Worm (Caenorhabditis elegans) whole organism, mixed stage, embryonic: Measurements from ENCODE around the gene ZK688.5.

Experiments
- M03D4.4 ChIP-seq: sonication (generic microtip); optimal IDR thresholded peaks from 2 replicates; lab custom pipeline; 2017; ENCODE audit warnings: mild to moderate bottlenecking, missing genetic modification characterization, missing compliant biosample characterization
- bed-3 ChIP-seq: fragments of 200-800 bp; sonication (Bioruptor generic); optimal IDR thresholded peaks from 3 replicates; lab custom pipeline; 2018; ENCODE audit warnings: mild to moderate bottlenecking, missing genetic modification characterization, moderate library complexity, missing compliant biosample characterization
- blmp-1 ChIP-seq: fragments of 150-350 bp; optimal IDR thresholded peaks from 2 replicates; lab custom pipeline; 2014; ENCODE audit warnings: missing biosample characterization, missing genetic modification characterization
- ceh-39 ChIP-seq: fragments of 150-350 bp; optimal IDR thresholded peaks from 2 replicates; lab custom pipeline; 2014; ENCODE audit warnings: missing biosample characterization, missing genetic modification characterization
- ceh-43 ChIP-seq: fragments of 200-800 bp; sonication (Bioruptor generic); optimal IDR thresholded peaks from 2 replicates; lab custom pipeline; 2018; ENCODE audit warnings: mild to moderate bottlenecking, missing genetic modification characterization, moderate library complexity, missing compliant biosample characterization
- ceh-83 ChIP-seq: fragments of 200-800 bp; sonication (Bioruptor generic); optimal IDR thresholded peaks from 2 replicates; lab custom pipeline; 2018; ENCODE audit warnings: mild to moderate bottlenecking, missing genetic modification characterization, missing compliant biosample characterization
- elt-1 ChIP-seq: sonication (generic microtip); optimal IDR thresholded peaks from 2 replicates; lab custom pipeline; 2017; ENCODE audit warnings: missing genetic modification characterization, mild to moderate bottlenecking, missing compliant biosample characterization, antibody characterized with exemption, moderate library complexity, borderline replicate concordance; ENCODE audit not compliant: insufficient read depth
- elt-3 ChIP-seq: fragments of 150-350 bp; optimal IDR thresholded peaks from 2 replicates; lab custom pipeline; 2014; ENCODE audit warnings: missing biosample characterization, missing genetic modification characterization
- flh-1 ChIP-seq: fragments of 200-800 bp; sonication (Bioruptor generic); optimal IDR thresholded peaks from 2 replicates; lab custom pipeline; 2018; ENCODE audit warnings: mild to moderate bottlenecking, missing genetic modification characterization, moderate library complexity, missing compliant biosample characterization
- ham-2 ChIP-seq: fragments of 200-800 bp; sonication (Bioruptor generic); optimal IDR thresholded peaks from 2 replicates; lab custom pipeline; 2018; ENCODE audit warnings: mild to moderate bottlenecking, missing genetic modification characterization, missing compliant biosample characterization
- hlh-1 ChIP-seq: fragments of 150-350 bp; optimal IDR thresholded peaks from 2 replicates; lab custom pipeline; 2014; ENCODE audit warnings: missing biosample characterization, missing genetic modification reagents, missing genetic modification characterization
- lsy-2 ChIP-seq: fragments of 150-350 bp; optimal IDR thresholded peaks from 2 replicates; lab custom pipeline; 2014; ENCODE audit warnings: missing biosample characterization, missing genetic modification characterization
- mab-5 ChIP-seq: fragments of 150-350 bp; optimal IDR thresholded peaks from 2 replicates; lab custom pipeline; 2014; ENCODE audit warnings: missing biosample characterization, missing genetic modification characterization
- mls-2 ChIP-seq: sonication (generic microtip); optimal IDR thresholded peaks from 2 replicates; lab custom pipeline; 2016; ENCODE audit warnings: mild to moderate bottlenecking, missing genetic modification characterization, moderate library complexity, missing compliant biosample characterization
- nhr-12 ChIP-seq: fragments of 150-350 bp; optimal IDR thresholded peaks from 2 replicates; lab custom pipeline; 2014; ENCODE audit warnings: missing biosample characterization, missing genetic modification characterization
- nhr-2 ChIP-seq: fragments of 150-350 bp; optimal IDR thresholded peaks from 2 replicates; lab custom pipeline; 2014; ENCODE audit warnings: missing biosample characterization, missing genetic modification characterization
- nhr-237 ChIP-seq: fragments of 150-350 bp; optimal IDR thresholded peaks from 2 replicates; lab custom pipeline; 2014; ENCODE audit warnings: missing biosample characterization, missing genetic modification characterization
- nhr-76 ChIP-seq: sonication (generic microtip); optimal IDR thresholded peaks from 2 replicates; lab custom pipeline; 2017; ENCODE audit warnings: missing biosample characterization, missing genetic modification characterization
- pha-4 ChIP-seq: fragments of 150-350 bp; optimal IDR thresholded peaks from 2 replicates; lab custom pipeline; 2018; ENCODE audit warnings: missing biosample characterization, missing genetic modification reagents, missing genetic modification characterization
- sem-2 ChIP-seq: fragments of 200-800 bp; sonication (Bioruptor generic); optimal IDR thresholded peaks from 2 replicates; lab custom pipeline; 2018; ENCODE audit warnings: mild to moderate bottlenecking, missing genetic modification characterization, missing compliant biosample characterization
- snpc-4 ChIP-seq: fragments of 150-350 bp; optimal IDR thresholded peaks from 2 replicates; lab custom pipeline; 2014; ENCODE audit warnings: missing biosample characterization, missing genetic modification characterization
- tbx-8 ChIP-seq: fragments of 200-800 bp; sonication (Bioruptor generic); optimal IDR thresholded peaks from 2 replicates; lab custom pipeline; 2018; ENCODE audit warnings: mild to moderate bottlenecking, missing genetic modification characterization, moderate library complexity, missing compliant biosample characterization
- unc-120 ChIP-seq: sonication (generic microtip); optimal IDR thresholded peaks from 2 replicates; lab custom pipeline; 2017; ENCODE audit warnings: missing genetic modification characterization, missing compliant biosample characterization; ENCODE audit not compliant: poor library complexity, severe bottlenecking
- unc-39 ChIP-seq: fragments of 150-350 bp; optimal IDR thresholded peaks from 2 replicates; lab custom pipeline; 2014; ENCODE audit warnings: missing biosample characterization, missing genetic modification characterization
- unc-62 ChIP-seq: fragments of 150-350 bp; optimal IDR thresholded peaks from 2 replicates; lab custom pipeline; 2014; ENCODE audit warnings: missing biosample characterization, missing genetic modification reagents, missing genetic modification characterization
- ztf-11 ChIP-seq: fragments of 150-350 bp; optimal IDR thresholded peaks from 2 replicates; lab custom pipeline; 2014; ENCODE audit warnings: missing biosample characterization, missing genetic modification characterization

Gene ZK688.5

ce11 chrIII:7877090-7877489 is 14.3 kb downstream of the ZK688.5 start:
- TF ChIP-seq pha-4 (tag; lab: Kevin White, UChicago): no peak
- TF ChIP-seq tbx-8 (GFP tag; lab: Kevin White, UChicago): no peak
- TF ChIP-seq elt-3 (tag; lab: Kevin White, UChicago): no peak

- TF ChIP-seq lsy-2 (tag; lab: Kevin White, UChicago) (no peak), nhr-76 (tag; lab: Kevin White, UChicago) (no peak), ceh-83 (GFP tag; lab: Kevin White, UChicago) (no peak), ztf-11 (no peak), snpc-4 (tag; lab: Kevin White, UChicago) (no peak), M03D4.4 (tag; lab: Kevin White, UChicago) (no peak), unc-120 (no peak), nhr-2 (tag; lab: Kevin White, UChicago) (no peak), sem-2 (GFP tag; lab: Kevin White, UChicago) (no peak), ceh-43 (GFP tag; lab: Kevin White, UChicago) (no peak), ham-2 (GFP tag; lab: Kevin White, UChicago) (no peak), bed-3 (no peak), unc-62 (GFP tag; lab: Kevin White, UChicago) (no peak), nhr-237 (tag; lab: Kevin White, UChicago) (no peak)
- TF ChIP-seq, all 35 proteins: peak for 0
These were observed 17.9 kb downstream of the ZK688.5 start, which contains the start of gene tyr-1 for ce11 chrIII:7873481-7873880. Gene tyr-1, plus strand, starts transcription at chrIII:7873781.

ce11 chrIII:7872776-7873175 is 18.6 kb downstream of the ZK688.5 start:
- TF ChIP-seq bed-3 (no peak), hlh-1 (no peak), unc-62 (GFP tag; lab: Kevin White, UChicago) (no peak), elt-1 (tag; lab: Kevin White, UChicago) (no peak), nhr-76 (tag; lab: Kevin White, UChicago) (no peak), ztf-11 (no peak), unc-120 (no peak), ceh-83 (GFP tag; lab: Kevin White, UChicago) (no peak), snpc-4 (tag; lab: Kevin White, UChicago) (no peak), nhr-2 (tag; lab: Kevin White, UChicago) (no peak), nhr-12 (tag; lab: Kevin White, UChicago) (no peak), mls-2 (tag; lab: Kevin White, UChicago) (no peak), ceh-39 (tag; lab: Kevin White, UChicago) (no peak), lsy-2 (tag; lab: Kevin White, UChicago) (no peak), elt-3 (tag; lab: Kevin White, UChicago) (no peak), flh-1 (GFP tag; lab: Kevin White, UChicago) (no peak)

ce11 chrIII:7866189-7866588 is 25.2 kb downstream of the ZK688.5 start, which contains the start of gene cup-4:
Gene cup-4, plus strand, starts transcription at chrIII:7866489.
- TF ChIP-seq ham-2 (GFP tag; lab: Kevin White, UChicago) (no peak), ceh-43 (GFP tag; lab: Kevin White, UChicago) (no peak), mls-2 (tag; lab: Kevin White, UChicago) (no peak), M03D4.4 (tag; lab: Kevin White, UChicago) (no peak), elt-3 (tag; lab: Kevin White, UChicago) (no peak), blmp-1 (tag; lab: Kevin White, UChicago) (no peak), unc-39 (tag; lab: Kevin White, UChicago) (no peak), sem-2 (GFP tag; lab: Kevin White, UChicago) (no peak)

- TF ChIP-seq nhr-237 (tag; lab: Kevin White, UChicago): no peak
- TF ChIP-seq, all 35 proteins: peak for 0
These were observed 26.1 kb downstream of the ZK688.5 start, which contains the start of gene slc-17.3 for ce11 chrIII:7865238-7865761. Gene slc-17.3, minus strand, starts transcription at chrIII:7865288.

ce11 chrIII:7861535-7862120 is 29.8 kb downstream of the ZK688.5 start, which contains the start of gene snr-5:
Gene snr-5, plus strand, starts transcription at chrIII:7862070.
- TF ChIP-seq elt-1 (tag; lab: Kevin White, UChicago) (no peak), ceh-83 (GFP tag; lab: Kevin White, UChicago) (no peak), mab-5 (tag; lab: Kevin White, UChicago) (no peak), pha-4 (tag; lab: Kevin White, UChicago) (no peak), mls-2 (tag; lab: Kevin White, UChicago) (no peak), nhr-2 (tag; lab: Kevin White, UChicago) (no peak), ham-2 (GFP tag; lab: Kevin White, UChicago) (no peak)
